Worm (Caenorhabditis elegans) whole organism, L3 larva: ENCODE measurements around the gene C28D4.8.

Source experiments
- R02D3.7 ChIP-seq: fragments of 150-350 bp; optimal IDR thresholded peaks from 2 replicates; lab custom pipeline; 2014; ENCODE audit warnings: missing biosample characterization, missing genetic modification characterization
- ZK546.5 ChIP-seq: sonication (generic microtip); optimal IDR thresholded peaks from 2 replicates; lab custom pipeline; 2017; ENCODE audit warnings: missing biosample characterization, missing genetic modification characterization
- aly-2 ChIP-seq: fragments of 150-350 bp; optimal IDR thresholded peaks from 2 replicates; lab custom pipeline; 2014; ENCODE audit warnings: missing biosample characterization, missing genetic modification characterization
- ama-1 ChIP-seq: fragments of 150-350 bp; optimal IDR thresholded peaks from 2 replicates; lab custom pipeline; 2018
- ceh-16 ChIP-seq: sonication (generic microtip); optimal IDR thresholded peaks from 2 replicates; lab custom pipeline; 2017; ENCODE audit warnings: missing biosample characterization, missing genetic modification characterization
- ceh-28 ChIP-seq: fragments of 150-350 bp; optimal IDR thresholded peaks from 2 replicates; lab custom pipeline; 2014; ENCODE audit warnings: missing biosample characterization, missing genetic modification reagents, missing genetic modification characterization
- ceh-82 ChIP-seq: fragments of 150-350 bp; optimal IDR thresholded peaks from 2 replicates; lab custom pipeline; 2014; ENCODE audit warnings: missing biosample characterization, missing genetic modification characterization
- ceh-9 ChIP-seq: sonication (generic microtip); optimal IDR thresholded peaks from 2 replicates; lab custom pipeline; 2018; ENCODE audit warnings: missing biosample characterization, missing genetic modification characterization
- egl-5 ChIP-seq: fragments of 150-350 bp; optimal IDR thresholded peaks from 2 replicates; lab custom pipeline; 2017; ENCODE audit warnings: missing biosample characterization, missing genetic modification reagents, missing genetic modification characterization, inconsistent platforms
- elt-1 ChIP-seq: fragments of 150-350 bp; optimal IDR thresholded peaks from 2 replicates; lab custom pipeline; 2014; ENCODE audit warnings: missing biosample characterization, missing genetic modification characterization
- elt-2 ChIP-seq: sonication (generic microtip); optimal IDR thresholded peaks from 2 replicates; lab custom pipeline; 2016; ENCODE audit warnings: missing genetic modification reagents, mild to moderate bottlenecking, missing genetic modification characterization, missing compliant biosample characterization
- elt-3 ChIP-seq, 3 experiments: fragments of 150-350 bp in 1 of 3; sonication (generic microtip) in 2 of 3; optimal IDR thresholded peaks; 2 replicates in 2 of 3; 4 replicates in 1 of 3; lab custom pipeline; 2014 to 2017; ENCODE audit warnings: missing biosample characterization in 3 of 3, missing genetic modification characterization in 3 of 3
- eor-1 ChIP-seq, 2 experiments: fragments of 150-350 bp; optimal IDR thresholded peaks; 2 replicates each; lab custom pipeline; 2014 to 2018; ENCODE audit warnings: missing biosample characterization in 2 of 2, missing genetic modification characterization in 2 of 2
- fkh-10 ChIP-seq: sonication (generic microtip); optimal IDR thresholded peaks from 2 replicates; lab custom pipeline; 2017; ENCODE audit warnings: missing biosample characterization, missing genetic modification reagents, missing genetic modification characterization
- hmg-11 ChIP-seq: sonication (generic microtip); optimal IDR thresholded peaks from 2 replicates; lab custom pipeline; 2016; ENCODE audit warnings: missing genetic modification characterization, missing compliant biosample characterization
- jun-1 ChIP-seq: fragments of 150-350 bp; optimal IDR thresholded peaks from 2 replicates; lab custom pipeline; 2014; ENCODE audit warnings: missing biosample characterization, missing genetic modification reagents, missing genetic modification characterization
- lin-15B ChIP-seq: fragments of 150-350 bp; optimal IDR thresholded peaks from 2 replicates; lab custom pipeline; 2014; ENCODE audit warnings: missing biosample characterization, missing genetic modification characterization
- lin-39 ChIP-seq: fragments of 150-350 bp; optimal IDR thresholded peaks from 2 replicates; lab custom pipeline; 2018; ENCODE audit warnings: missing biosample characterization, missing genetic modification reagents, missing genetic modification characterization
- lsy-12 ChIP-seq: sonication (generic microtip); optimal IDR thresholded peaks from 2 replicates; lab custom pipeline; 2016; ENCODE audit warnings: mild to moderate bottlenecking, missing genetic modification characterization, missing compliant biosample characterization
- mdl-1 ChIP-seq: fragments of 150-350 bp; optimal IDR thresholded peaks from 2 replicates; lab custom pipeline; 2014; ENCODE audit warnings: missing biosample characterization, missing genetic modification characterization
- nfya-1 ChIP-seq: sonication (generic microtip); optimal IDR thresholded peaks from 2 replicates; lab custom pipeline; 2017; ENCODE audit warnings: missing genetic modification characterization, mild to moderate bottlenecking, missing compliant biosample characterization, antibody characterized with exemption, moderate library complexity; ENCODE audit not compliant: insufficient read depth
- nhr-11 ChIP-seq: fragments of 150-350 bp; optimal IDR thresholded peaks from 2 replicates; lab custom pipeline; 2014; ENCODE audit warnings: missing biosample characterization, missing genetic modification characterization
- nhr-23 ChIP-seq: fragments of 150-350 bp; optimal IDR thresholded peaks from 2 replicates; lab custom pipeline; 2014; ENCODE audit warnings: missing biosample characterization, missing genetic modification reagents, missing genetic modification characterization
- nhr-237 ChIP-seq: fragments of 150-350 bp; optimal IDR thresholded peaks from 2 replicates; lab custom pipeline; 2014; ENCODE audit warnings: missing biosample characterization, missing genetic modification characterization
- nhr-25 ChIP-seq: sonication (generic microtip); optimal IDR thresholded peaks from 2 replicates; lab custom pipeline; 2017; ENCODE audit warnings: missing biosample characterization, missing genetic modification characterization
- nhr-28 ChIP-seq: fragments of 150-350 bp; optimal IDR thresholded peaks from 2 replicates; lab custom pipeline; 2014; ENCODE audit warnings: missing biosample characterization, missing genetic modification characterization
- nhr-43 ChIP-seq: sonication (generic microtip); optimal IDR thresholded peaks from 2 replicates; lab custom pipeline; 2016; ENCODE audit warnings: mild to moderate bottlenecking, missing genetic modification characterization, missing compliant biosample characterization; ENCODE audit not compliant: poor library complexity, severe bottlenecking
- nhr-67 ChIP-seq: fragments of 150-350 bp; optimal IDR thresholded peaks from 2 replicates; lab custom pipeline; 2014; ENCODE audit warnings: missing biosample characterization, missing genetic modification characterization
- nhr-76 ChIP-seq: fragments of 150-350 bp; sonication (generic microtip); optimal IDR thresholded peaks from 5 replicates; lab custom pipeline; 2014; ENCODE audit warnings: missing biosample characterization, missing genetic modification characterization
- nhr-77 ChIP-seq: fragments of 150-350 bp; optimal IDR thresholded peaks from 2 replicates; lab custom pipeline; 2014; ENCODE audit warnings: missing biosample characterization, missing genetic modification characterization
- pha-4 ChIP-seq: fragments of 150-350 bp; optimal IDR thresholded peaks from 2 replicates; lab custom pipeline; 2014; ENCODE audit warnings: missing biosample characterization, missing genetic modification reagents, missing genetic modification characterization
- pqm-1 ChIP-seq: fragments of 150-350 bp; optimal IDR thresholded peaks from 2 replicates; lab custom pipeline; 2017; ENCODE audit warnings: missing biosample characterization, missing genetic modification characterization, inconsistent platforms
- sea-2 ChIP-seq: fragments of 150-350 bp; sonication (generic microtip); optimal IDR thresholded peaks from 4 replicates; lab custom pipeline; 2014; ENCODE audit warnings: missing biosample characterization, missing genetic modification reagents, missing genetic modification characterization
- skn-1 ChIP-seq: fragments of 150-350 bp; optimal IDR thresholded peaks from 2 replicates; lab custom pipeline; 2014; ENCODE audit warnings: missing biosample characterization, missing genetic modification characterization
- snpc-4 ChIP-seq: fragments of 150-350 bp; optimal IDR thresholded peaks from 2 replicates; lab custom pipeline; 2014; ENCODE audit warnings: missing biosample characterization, missing genetic modification characterization
- tbx-2 ChIP-seq: sonication (generic microtip); optimal IDR thresholded peaks from 2 replicates; lab custom pipeline; 2016; ENCODE audit warnings: mild to moderate bottlenecking, missing genetic modification characterization, missing compliant biosample characterization
- unc-39 ChIP-seq: sonication (generic microtip); optimal IDR thresholded peaks from 4 replicates; lab custom pipeline; 2017; ENCODE audit warnings: missing biosample characterization, missing genetic modification characterization
- ztf-11 ChIP-seq: fragments of 150-350 bp; optimal IDR thresholded peaks from 2 replicates; lab custom pipeline; 2014; ENCODE audit warnings: missing biosample characterization, missing genetic modification characterization
- ztf-4 ChIP-seq: fragments of 150-350 bp; optimal IDR thresholded peaks from 2 replicates; lab custom pipeline; 2014; ENCODE audit warnings: missing biosample characterization, missing genetic modification characterization

Gene C28D4.8

DNA sequence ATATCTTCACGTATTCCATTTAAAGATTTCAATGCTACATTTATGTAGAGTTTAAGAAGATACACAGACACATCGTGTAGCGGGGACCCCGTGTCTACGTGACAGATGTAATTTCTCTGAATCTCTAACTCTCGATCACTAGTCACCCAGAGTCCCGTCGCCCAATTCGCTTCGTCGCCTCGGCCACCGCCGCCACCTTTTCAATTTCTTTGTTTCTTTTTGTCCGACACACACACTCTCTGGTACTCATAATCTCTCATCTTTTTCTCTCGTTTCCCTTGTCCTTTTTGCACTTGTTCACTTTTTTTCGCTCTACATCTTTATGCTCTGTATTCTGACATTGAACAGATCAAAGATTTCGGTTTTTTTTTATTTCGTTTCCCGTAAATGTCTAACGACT, 29.8 kb downstream of the C28D4.8 start:
- peak; percentile 5 for TF ChIP-seq nhr-11 (tag; lab: Kevin White, UChicago)
- no peak for TF ChIP-seq nhr-76 (tag; lab: Kevin White, UChicago)
- TF ChIP-seq eor-1 (tag; optimal IDR thresholded peaks at IDR 0.05; lab: Kevin White, UChicago): no peak
- TF ChIP-seq ZK546.5 (tag; lab: Kevin White, UChicago): no peak
- no peak for TF ChIP-seq aly-2
- peak; percentile 52 for TF ChIP-seq ceh-28 (tag; lab: Kevin White, UChicago)
- TF ChIP-seq elt-1 (tag; lab: Kevin White, UChicago): peak; percentile 23
- peak; percentile 90 for TF ChIP-seq pha-4 (tag; lab: Kevin White, UChicago)
- peak; percentile 68 for TF ChIP-seq hmg-11 (tag; lab: Kevin White, UChicago)
- TF ChIP-seq unc-39: no peak
- no peak for TF ChIP-seq ceh-16 (tag; lab: Kevin White, UChicago)
- peak; percentile 57 for TF ChIP-seq nhr-43 (tag; lab: Kevin White, UChicago)
- TF ChIP-seq elt-2 (tag; lab: Kevin White, UChicago): peak; percentile 77
- TF ChIP-seq snpc-4: peak; percentile 32
- no peak for TF ChIP-seq elt-3 (tag; optimal IDR thresholded peaks at IDR 0.05; lab: Kevin White, UChicago)
- TF ChIP-seq tbx-2 (tag; lab: Kevin White, UChicago): peak; percentile 37
- no peak for TF ChIP-seq lsy-12 (tag; lab: Kevin White, UChicago)
- peak; percentile 86 for TF ChIP-seq ama-1 (lab: Kevin White, UChicago)
- TF ChIP-seq nhr-25 (tag; lab: Kevin White, UChicago): peak; percentile 77
- TF ChIP-seq jun-1 (tag; lab: Kevin White, UChicago): peak; percentile 76
- no peak for TF ChIP-seq nhr-67 (tag; lab: Kevin White, UChicago)
- peak; percentile 68 for TF ChIP-seq egl-5 (tag; lab: Kevin White, UChicago)
- peak; percentile 54 for TF ChIP-seq lin-15B
- TF ChIP-seq ztf-4 (tag; lab: Kevin White, UChicago): no peak
- no peak for TF ChIP-seq ceh-82 (tag; lab: Kevin White, UChicago)
- no peak for TF ChIP-seq mdl-1 (tag; lab: Kevin White, UChicago)
- peak; percentile 80 for TF ChIP-seq pqm-1 (tag; lab: Kevin White, UChicago)
- no peak for TF ChIP-seq nhr-237 (tag; lab: Kevin White, UChicago)
- TF ChIP-seq R02D3.7 (tag; lab: Kevin White, UChicago): peak; percentile 4
- TF ChIP-seq nhr-77 (tag; lab: Kevin White, UChicago): no peak
- TF ChIP-seq skn-1: peak; percentile 99
- TF ChIP-seq nfya-1: peak; percentile 79
- no peak for TF ChIP-seq nhr-28 (tag; lab: Kevin White, UChicago)
- TF ChIP-seq nhr-23 (tag; lab: Kevin White, UChicago): peak; percentile 82
- TF ChIP-seq ceh-9 (tag; lab: Kevin White, UChicago): no peak
- TF ChIP-seq lin-39 (tag; lab: Kevin White, UChicago): peak; percentile 53
- TF ChIP-seq, all 47 proteins: peak for 20

- TF ChIP-seq elt-1 (tag; lab: Kevin White, UChicago): no peak
- TF ChIP-seq skn-1: peak; percentile 15
Measured at ce11 chrIV:9717844-9718243, 30.4 kb downstream of the C28D4.8 start.

- TF ChIP-seq pha-4 (tag; lab: Kevin White, UChicago) (peak; percentile 59), ceh-28 (tag; lab: Kevin White, UChicago) (peak; percentile 59), mdl-1 (tag; lab: Kevin White, UChicago) (no peak), elt-2 (tag; lab: Kevin White, UChicago) (peak; percentile 76), jun-1 (tag; lab: Kevin White, UChicago) (no peak), nhr-23 (tag; lab: Kevin White, UChicago) (peak; percentile 49), sea-2 (GFP tag; lab: Kevin White, UChicago) (no peak), skn-1 (peak; percentile 97), egl-5 (tag; lab: Kevin White, UChicago) (no peak), pqm-1 (tag; lab: Kevin White, UChicago) (peak; percentile 72), snpc-4 (peak; percentile 23), nhr-25 (tag; lab: Kevin White, UChicago) (peak; percentile 36)
Measured at ce11 chrIV:9716490-9716889, 31.8 kb downstream of the C28D4.8 start.

ce11 chrIV:9714264-9714663, 34.0 kb downstream of the C28D4.8 start:
- TF ChIP-seq pha-4 (tag; lab: Kevin White, UChicago) (no peak), nhr-23 (tag; lab: Kevin White, UChicago) (no peak), ceh-82 (tag; lab: Kevin White, UChicago) (no peak), nhr-77 (tag; lab: Kevin White, UChicago) (no peak), tbx-2 (tag; lab: Kevin White, UChicago) (no peak), ztf-11 (tag; lab: Kevin White, UChicago) (no peak), elt-3 (tag; optimal IDR thresholded peaks at IDR 0.05; lab: Kevin White, UChicago) (no peak), elt-1 (tag; lab: Kevin White, UChicago) (no peak), ceh-16 (tag; lab: Kevin White, UChicago) (no peak), unc-39 (no peak), fkh-10 (no peak), lin-39 (tag; lab: Kevin White, UChicago) (no peak), jun-1 (tag; lab: Kevin White, UChicago) (no peak), ZK546.5 (tag; lab: Kevin White, UChicago) (no peak), nhr-25 (tag; lab: Kevin White, UChicago) (no peak), ceh-28 (tag; lab: Kevin White, UChicago) (no peak)
